Fruit fly (Drosophila melanogaster): ENCODE measurements around the gene CG17258.

The CG17258 gene

dm6 chr2L:3022986-3023385, 12.2 kb downstream of the CG17258 start, which contains the start of the genes alpha4GT1 and Prp40 (continued):
- TF ChIP-seq CkIIα-i1 (GFP tag; IDR thresholded peaks at IDR 0.05) = no peak
- TF ChIP-seq GATAe (GFP tag; conservative IDR thresholded peaks at IDR 0.05) = no peak
- TF ChIP-seq shn (GFP tag; optimal IDR thresholded peaks at IDR 0.05) = no peak
- TF ChIP-seq Max (GFP tag; optimal IDR thresholded peaks at IDR 0.05) = no peak
- TF ChIP-seq CG15479 (GFP tag; optimal IDR thresholded peaks at IDR 0.05) = peak; percentile 20
- TF ChIP-seq zfh2 (GFP tag; optimal IDR thresholded peaks at IDR 0.05) = no peak
- TF ChIP-seq CG4730 (GFP tag; IDR thresholded peaks at IDR 0.05) = no peak
- TF ChIP-seq kni (GFP tag; optimal IDR thresholded peaks at IDR 0.05) = no peak
- no peak for TF ChIP-seq pum (GFP tag; optimal IDR thresholded peaks at IDR 0.05)
- TF ChIP-seq CG33557 (GFP tag; optimal IDR thresholded peaks at IDR 0.05) = no peak
- TF ChIP-seq yki (optimal IDR thresholded peaks at IDR 0.05) = no peak
- peak; percentile 80 for TF ChIP-seq mld (GFP tag; IDR thresholded peaks at IDR 0.05; ENCODE audit: partially characterized antibody)
- TF ChIP-seq Dip2 (GFP tag; IDR thresholded peaks at IDR 0.05) = no peak
- TF ChIP-seq sima (GFP tag; optimal IDR thresholded peaks at IDR 0.05) = no peak
- peak; percentile 96 for TF ChIP-seq CG34224 (GFP tag; IDR thresholded peaks at IDR 0.05; ENCODE audit: partially characterized antibody)
- TF ChIP-seq Atf3 (GFP tag; optimal IDR thresholded peaks at IDR 0.05) = no peak
- TF ChIP-seq CG3065 (GFP tag; optimal IDR thresholded peaks at IDR 0.05) = no peak
- peak; percentile 64 for TF ChIP-seq BEAF-32 (GFP tag; optimal IDR thresholded peaks at IDR 0.05)
- no peak for TF ChIP-seq sd (tag; optimal IDR thresholded peaks at IDR 0.05)
- no peak for TF ChIP-seq CG9932 (GFP tag; IDR thresholded peaks at IDR 0.05)
- no peak for TF ChIP-seq CG9817 (tag; optimal IDR thresholded peaks at IDR 0.05)
- peak; percentile 21; the same call in 1 of the 2 replicates for TF ChIP-seq vvl (GFP tag; IDR thresholded peaks at IDR 0.05)
- TF ChIP-seq Elba2 (GFP tag; optimal IDR thresholded peaks at IDR 0.05) = no peak
- TF ChIP-seq B-H2 (GFP tag; optimal IDR thresholded peaks at IDR 0.05) = no peak
- no peak for TF ChIP-seq ind (GFP tag; optimal IDR thresholded peaks at IDR 0.05)
- TF ChIP-seq CG31388 (GFP tag; optimal IDR thresholded peaks at IDR 0.05) = no peak
- TF ChIP-seq sr (GFP tag; IDR thresholded peaks at IDR 0.05) = no peak
- no peak for TF ChIP-seq CG5245 (GFP tag; optimal IDR thresholded peaks at IDR 0.05)
- TF ChIP-seq CG17568 (GFP tag; optimal IDR thresholded peaks at IDR 0.05) = no peak
- no peak for TF ChIP-seq lilli (GFP tag; optimal IDR thresholded peaks at IDR 0.05)
- no peak for TF ChIP-seq CG11398 (GFP tag; optimal IDR thresholded peaks at IDR 0.05)
- TF ChIP-seq CG15601 (tag; optimal IDR thresholded peaks at IDR 0.05) = no peak
- TF ChIP-seq CG6683 (GFP tag; optimal IDR thresholded peaks at IDR 0.05) = no peak
- no peak for TF ChIP-seq fd64A (GFP tag; optimal IDR thresholded peaks at IDR 0.05)
- 0 out of 2 replicates have a peak, but pooled peaks have one; percentile 15 for TF ChIP-seq NFAT (GFP tag; IDR thresholded peaks at IDR 0.05)
- TF ChIP-seq disco-r (GFP tag; optimal IDR thresholded peaks at IDR 0.05) = no peak
- no peak for TF ChIP-seq dati (GFP tag; IDR thresholded peaks at IDR 0.05)
- TF ChIP-seq pros (GFP tag; optimal IDR thresholded peaks at IDR 0.05) = no peak
- no peak for TF ChIP-seq CG13123 (GFP tag; optimal IDR thresholded peaks at IDR 0.05)
- no peak for TF ChIP-seq Lpt (GFP tag; optimal IDR thresholded peaks at IDR 0.05)
- no peak for TF ChIP-seq scrt (GFP tag; optimal IDR thresholded peaks at IDR 0.05)
- TF ChIP-seq Opbp (GFP tag; IDR thresholded peaks at IDR 0.05; ENCODE audit: partially characterized antibody) = peak; percentile 85
- TF ChIP-seq CG14050 (GFP tag; IDR thresholded peaks at IDR 0.05) = no peak
- no peak for TF ChIP-seq ftz-f1 (GFP tag; optimal IDR thresholded peaks at IDR 0.05)
- TF ChIP-seq CG11695 (GFP tag; IDR thresholded peaks at IDR 0.05) = no peak
- no peak for TF ChIP-seq CG13424 (tag; optimal IDR thresholded peaks at IDR 0.05)
- TF ChIP-seq ase (GFP tag; IDR thresholded peaks at IDR 0.05) = no peak
- TF ChIP-seq tup (GFP tag; optimal IDR thresholded peaks at IDR 0.05) = no peak
- no peak for TF ChIP-seq ERR (GFP tag; optimal IDR thresholded peaks at IDR 0.05)
- peak; percentile 73 for TF ChIP-seq CG17186 (GFP tag; optimal IDR thresholded peaks at IDR 0.05)
- TF ChIP-seq TFAM (GFP tag; optimal IDR thresholded peaks at IDR 0.05) = no peak
- TF ChIP-seq CG9797 (GFP tag; optimal IDR thresholded peaks at IDR 0.05) = peak; percentile 4
